Worm (Caenorhabditis elegans) whole organism, L3 larva: ENCODE data around the gene W04E12.2.

Experiments
- R02D3.7 ChIP-seq: fragments of 150-350 bp; optimal IDR thresholded peaks from 2 replicates; lab custom pipeline; 2014; ENCODE audit warnings: missing biosample characterization, missing genetic modification characterization
- aly-2 ChIP-seq: fragments of 150-350 bp; optimal IDR thresholded peaks from 2 replicates; lab custom pipeline; 2014; ENCODE audit warnings: missing biosample characterization, missing genetic modification characterization
- ama-1 ChIP-seq: fragments of 150-350 bp; optimal IDR thresholded peaks from 2 replicates; lab custom pipeline; 2018
- ceh-28 ChIP-seq: fragments of 150-350 bp; optimal IDR thresholded peaks from 2 replicates; lab custom pipeline; 2014; ENCODE audit warnings: missing biosample characterization, missing genetic modification reagents, missing genetic modification characterization
- ceh-82 ChIP-seq: fragments of 150-350 bp; optimal IDR thresholded peaks from 2 replicates; lab custom pipeline; 2014; ENCODE audit warnings: missing biosample characterization, missing genetic modification characterization
- ceh-9 ChIP-seq: sonication (generic microtip); optimal IDR thresholded peaks from 2 replicates; lab custom pipeline; 2018; ENCODE audit warnings: missing biosample characterization, missing genetic modification characterization
- daf-12 ChIP-seq: fragments of 150-350 bp; optimal IDR thresholded peaks from 2 replicates; lab custom pipeline; 2014; ENCODE audit warnings: missing biosample characterization, missing genetic modification reagents, missing genetic modification characterization
- egl-27 ChIP-seq: sonication (generic microtip); optimal IDR thresholded peaks from 4 replicates; lab custom pipeline; 2017; ENCODE audit warnings: missing biosample characterization, missing genetic modification reagents, missing genetic modification characterization
- egl-5 ChIP-seq: fragments of 150-350 bp; optimal IDR thresholded peaks from 2 replicates; lab custom pipeline; 2017; ENCODE audit warnings: missing biosample characterization, missing genetic modification reagents, missing genetic modification characterization, inconsistent platforms
- elt-2 ChIP-seq: sonication (generic microtip); optimal IDR thresholded peaks from 2 replicates; lab custom pipeline; 2016; ENCODE audit warnings: missing genetic modification reagents, mild to moderate bottlenecking, missing genetic modification characterization, missing compliant biosample characterization
- fkh-10 ChIP-seq: sonication (generic microtip); optimal IDR thresholded peaks from 2 replicates; lab custom pipeline; 2017; ENCODE audit warnings: missing biosample characterization, missing genetic modification reagents, missing genetic modification characterization
- fkh-2 ChIP-seq: fragments of 150-350 bp; optimal IDR thresholded peaks from 2 replicates; lab custom pipeline; 2014; ENCODE audit warnings: missing biosample characterization, missing genetic modification reagents, missing genetic modification characterization
- fos-1 ChIP-seq: fragments of 150-350 bp; optimal IDR thresholded peaks from 2 replicates; lab custom pipeline; 2014; ENCODE audit warnings: missing biosample characterization, missing genetic modification characterization
- hmg-11 ChIP-seq: sonication (generic microtip); optimal IDR thresholded peaks from 2 replicates; lab custom pipeline; 2016; ENCODE audit warnings: missing genetic modification characterization, missing compliant biosample characterization
- jun-1 ChIP-seq: fragments of 150-350 bp; optimal IDR thresholded peaks from 2 replicates; lab custom pipeline; 2014; ENCODE audit warnings: missing biosample characterization, missing genetic modification reagents, missing genetic modification characterization
- lin-15B ChIP-seq: fragments of 150-350 bp; optimal IDR thresholded peaks from 2 replicates; lab custom pipeline; 2014; ENCODE audit warnings: missing biosample characterization, missing genetic modification characterization
- lin-39 ChIP-seq: fragments of 150-350 bp; optimal IDR thresholded peaks from 2 replicates; lab custom pipeline; 2018; ENCODE audit warnings: missing biosample characterization, missing genetic modification reagents, missing genetic modification characterization
- lsy-12 ChIP-seq: sonication (generic microtip); optimal IDR thresholded peaks from 2 replicates; lab custom pipeline; 2016; ENCODE audit warnings: mild to moderate bottlenecking, missing genetic modification characterization, missing compliant biosample characterization
- nfya-1 ChIP-seq: sonication (generic microtip); optimal IDR thresholded peaks from 2 replicates; lab custom pipeline; 2017; ENCODE audit warnings: missing genetic modification characterization, mild to moderate bottlenecking, missing compliant biosample characterization, antibody characterized with exemption, moderate library complexity; ENCODE audit not compliant: insufficient read depth
- nhr-11 ChIP-seq: fragments of 150-350 bp; optimal IDR thresholded peaks from 2 replicates; lab custom pipeline; 2014; ENCODE audit warnings: missing biosample characterization, missing genetic modification characterization
- nhr-12 ChIP-seq: fragments of 150-350 bp; optimal IDR thresholded peaks from 2 replicates; lab custom pipeline; 2014; ENCODE audit warnings: missing biosample characterization, missing genetic modification characterization
- nhr-25 ChIP-seq: sonication (generic microtip); optimal IDR thresholded peaks from 2 replicates; lab custom pipeline; 2017; ENCODE audit warnings: missing biosample characterization, missing genetic modification characterization
- nhr-28 ChIP-seq: fragments of 150-350 bp; optimal IDR thresholded peaks from 2 replicates; lab custom pipeline; 2014; ENCODE audit warnings: missing biosample characterization, missing genetic modification characterization
- nhr-67 ChIP-seq: fragments of 150-350 bp; optimal IDR thresholded peaks from 2 replicates; lab custom pipeline; 2014; ENCODE audit warnings: missing biosample characterization, missing genetic modification characterization
- nhr-77 ChIP-seq: fragments of 150-350 bp; optimal IDR thresholded peaks from 2 replicates; lab custom pipeline; 2014; ENCODE audit warnings: missing biosample characterization, missing genetic modification characterization
- pqm-1 ChIP-seq: fragments of 150-350 bp; optimal IDR thresholded peaks from 2 replicates; lab custom pipeline; 2017; ENCODE audit warnings: missing biosample characterization, missing genetic modification characterization, inconsistent platforms
- sea-2 ChIP-seq: fragments of 150-350 bp; sonication (generic microtip); optimal IDR thresholded peaks from 4 replicates; lab custom pipeline; 2014; ENCODE audit warnings: missing biosample characterization, missing genetic modification reagents, missing genetic modification characterization
- skn-1 ChIP-seq: fragments of 150-350 bp; optimal IDR thresholded peaks from 2 replicates; lab custom pipeline; 2014; ENCODE audit warnings: missing biosample characterization, missing genetic modification characterization
- unc-39 ChIP-seq: sonication (generic microtip); optimal IDR thresholded peaks from 4 replicates; lab custom pipeline; 2017; ENCODE audit warnings: missing biosample characterization, missing genetic modification characterization
- unc-62 ChIP-seq: fragments of 150-350 bp; sonication (generic microtip); optimal IDR thresholded peaks from 4 replicates; lab custom pipeline; 2014; ENCODE audit warnings: missing biosample characterization, missing genetic modification reagents, missing genetic modification characterization
- zag-1 ChIP-seq: fragments of 150-350 bp; optimal IDR thresholded peaks from 2 replicates; lab custom pipeline; 2014; ENCODE audit warnings: missing biosample characterization, missing genetic modification characterization
- ztf-4 ChIP-seq: fragments of 150-350 bp; optimal IDR thresholded peaks from 2 replicates; lab custom pipeline; 2014; ENCODE audit warnings: missing biosample characterization, missing genetic modification characterization

Gene W04E12.2

ce11 chrV:19722881-19723280, 18.1 kb downstream of the W04E12.2 start (continued):
- no peak for TF ChIP-seq daf-12 (tag; lab: Kevin White, UChicago)
- TF ChIP-seq, all 47 proteins: peak for 6

- TF ChIP-seq fkh-10 = no peak
- TF ChIP-seq lin-39 (tag; lab: Kevin White, UChicago) = no peak
- no peak for TF ChIP-seq nhr-67
- no peak for TF ChIP-seq ceh-28
- TF ChIP-seq fkh-2 (tag; lab: Kevin White, UChicago) = no peak
- TF ChIP-seq lsy-12 (tag; lab: Kevin White, UChicago) = no peak
- no peak for TF ChIP-seq egl-5 (tag; lab: Kevin White, UChicago)
These were observed 21.7 kb downstream of the W04E12.2 start, which contains the start of gene Y116F11A.6 for ce11 chrV:19719253-19719652. TSS of gene Y116F11A.6 (plus strand) at chrV:19719553.

ce11 chrV:19718660-19719059, 22.3 kb downstream of the W04E12.2 start:
- TF ChIP-seq skn-1 (tag; lab: Kevin White, UChicago) (no peak), R02D3.7 (tag; lab: Kevin White, UChicago) (no peak), ceh-9 (tag; lab: Kevin White, UChicago) (no peak), hmg-11 (tag; lab: Kevin White, UChicago) (no peak), ceh-82 (no peak), ztf-4 (tag; lab: Kevin White, UChicago) (no peak), unc-39 (tag; lab: Kevin White, UChicago) (no peak), nhr-12 (tag; lab: Kevin White, UChicago) (no peak), ceh-28 (no peak), nfya-1 (tag; lab: Kevin White, UChicago) (no peak), zag-1 (tag; lab: Kevin White, UChicago) (no peak), lin-15B (no peak)
- TF ChIP-seq, all 47 proteins: peak for 0

ce11 chrV:19717933-19718332, 23.0 kb downstream of the W04E12.2 start:
- TF ChIP-seq nhr-25 (tag; lab: Kevin White, UChicago) (no peak), unc-39 (tag; lab: Kevin White, UChicago) (no peak), ama-1 (lab: Kevin White, UChicago) (no peak), sea-2 (no peak), nhr-11 (tag; lab: Kevin White, UChicago) (no peak), fos-1 (tag; lab: Kevin White, UChicago) (no peak), nhr-77 (no peak), aly-2 (tag; lab: Kevin White, UChicago) (no peak), daf-12 (tag; lab: Kevin White, UChicago) (no peak), ceh-28 (no peak), elt-2 (tag; lab: Kevin White, UChicago) (no peak)

DNA sequence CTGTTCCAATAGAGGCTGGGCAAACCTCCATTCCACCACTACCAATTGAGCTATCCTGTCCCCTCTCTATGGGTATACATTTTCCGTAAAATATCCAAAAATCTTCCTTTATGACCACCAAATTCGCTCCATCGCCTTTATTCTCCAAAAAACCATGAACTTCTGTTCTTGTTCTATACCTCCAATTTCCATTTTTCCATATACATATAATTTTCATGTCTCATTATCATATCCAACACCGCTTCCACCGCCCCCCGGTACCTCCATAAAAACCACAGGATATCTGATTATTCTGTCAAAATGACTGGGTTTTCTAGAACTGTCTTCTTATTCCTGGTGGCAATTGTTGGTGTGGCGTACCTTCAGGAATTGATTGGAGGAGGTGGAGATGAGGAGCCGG, 25.1 kb downstream of the W04E12.2 start, which contains the start of gene Y43F8C.17:
Gene Y43F8C.17 (plus strand): TSS at position 301 of the 400 bp plus-strand sequence.
- TF ChIP-seq fkh-2 (tag; lab: Kevin White, UChicago) (no peak), unc-62 (GFP tag; lab: Kevin White, UChicago) (no peak), nhr-12 (tag; lab: Kevin White, UChicago) (no peak), skn-1 (tag; lab: Kevin White, UChicago) (no peak)

DNA sequence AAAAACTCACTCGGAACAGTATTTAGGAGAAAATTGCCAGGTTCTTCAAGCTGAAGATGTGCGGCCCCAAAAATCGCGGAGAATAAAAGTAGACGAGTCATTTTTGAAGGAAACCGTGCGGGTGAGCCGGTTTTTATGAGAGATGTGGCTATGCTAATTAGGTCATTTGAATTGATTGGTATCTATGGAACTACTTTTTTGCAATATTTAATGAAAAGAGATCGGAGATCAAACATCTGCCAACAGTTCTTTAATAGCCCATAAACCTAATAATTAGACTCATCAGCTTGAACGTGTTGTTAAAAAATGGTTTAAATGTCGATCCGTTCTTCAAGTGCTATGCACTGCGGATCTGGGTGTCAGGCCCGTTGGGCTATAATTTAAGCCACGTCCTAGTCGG, 25.5 kb downstream of the W04E12.2 start, which contains the start of gene Y43F8C.16:
Gene Y43F8C.16 (minus strand): TSS at position 101 of the 400 bp plus-strand sequence.
- no peak for TF ChIP-seq pqm-1 (tag; lab: Kevin White, UChicago)
- TF ChIP-seq nhr-28 (tag; lab: Kevin White, UChicago) = no peak
- TF ChIP-seq jun-1 (tag; lab: Kevin White, UChicago) = no peak
- TF ChIP-seq egl-27 (tag; lab: Kevin White, UChicago) = no peak
- TF ChIP-seq fos-1 (tag; lab: Kevin White, UChicago) = no peak
